Worm (Caenorhabditis elegans) whole organism, young adult: Measurements from ENCODE around the gene W03C9.6.

ENCODE experiments used
- B0019.2 ChIP-seq: fragments of 200-800 bp; sonication (Bioruptor generic); conservative IDR thresholded peaks from 2 replicates; pipeline ENCODE4 v1.3.6; 2022; ENCODE audit warnings: missing genetic modification reagents, missing genetic modification characterization, missing compliant biosample characterization
- B0035.1 ChIP-seq: sonication (generic microtip); optimal IDR thresholded peaks from 2 replicates; lab custom pipeline; 2016; ENCODE audit warnings: missing genetic modification characterization, mild to moderate bottlenecking, missing compliant biosample characterization, missing genotype, missing genetic modification reagents
- C06A6.2 ChIP-seq: fragments of 200-800 bp; sonication (Bioruptor generic); conservative IDR thresholded peaks from 2 replicates; pipeline ENCODE4 v1.3.6; 2022; ENCODE audit warnings: missing genetic modification characterization, missing compliant biosample characterization
- C17E4.6 ChIP-seq: fragments of 200-800 bp; sonication (Bioruptor generic); IDR thresholded peaks from 2 replicates; pipeline ENCODE4 v1.3.6; 2022; ENCODE audit warnings: missing genetic modification reagents, missing genetic modification characterization, missing compliant biosample characterization
- F49E8.2 ChIP-seq: sonication (generic microtip); optimal IDR thresholded peaks from 3 replicates; lab custom pipeline; 2017; ENCODE audit warnings: missing genetic modification characterization, mild to moderate bottlenecking, missing compliant biosample characterization, antibody characterized with exemption, moderate library complexity; ENCODE audit not compliant: insufficient read depth
- Y79H2A.3 ChIP-seq: fragments of 200-800 bp; sonication (Bioruptor generic); conservative IDR thresholded peaks from 2 replicates; pipeline ENCODE4 v1.3.6; 2022; ENCODE audit warnings: missing genetic modification reagents, missing genetic modification characterization, missing compliant biosample characterization
- Y95B8A.8 ChIP-seq: fragments of 200-800 bp; sonication (Bioruptor generic); IDR thresholded peaks from 2 replicates; pipeline ENCODE4 v1.3.6; 2022; ENCODE audit warnings: missing genetic modification reagents, missing genetic modification characterization, missing compliant biosample characterization
- ama-1 ChIP-seq, 3 experiments: fragments of 150-350 bp in 1 of 3; sonication (generic microtip) in 2 of 3; optimal IDR thresholded peaks; 2 replicates each; lab custom pipeline; 2014 to 2018; ENCODE audit warnings: missing biosample characterization in 2 of 3, missing genetic modification characterization in 2 of 3, missing genetic modification reagents in 2 of 3
- aptf-3 ChIP-seq: fragments of 200-800 bp; sonication (Bioruptor generic); IDR thresholded peaks from 2 replicates; pipeline ENCODE4 v1.3.6; 2022; ENCODE audit warnings: missing genetic modification characterization, missing compliant biosample characterization
- atf-7 ChIP-seq: sonication (generic microtip); optimal IDR thresholded peaks from 2 replicates; lab custom pipeline; 2017; ENCODE audit warnings: mild to moderate bottlenecking, missing genetic modification characterization, missing compliant biosample characterization
- athp-1 ChIP-seq: sonication (generic microtip); optimal IDR thresholded peaks from 2 replicates; lab custom pipeline; 2017; ENCODE audit warnings: mild to moderate bottlenecking, missing genetic modification characterization, missing compliant biosample characterization
- bed-1 ChIP-seq: fragments of 200-800 bp; sonication (Bioruptor generic); IDR thresholded peaks from 2 replicates; pipeline ENCODE4 v1.3.6; 2022; ENCODE audit warnings: missing genetic modification reagents, missing genetic modification characterization, missing compliant biosample characterization
- ceh-100 ChIP-seq: fragments of 200-800 bp; sonication (Bioruptor generic); IDR thresholded peaks from 2 replicates; pipeline ENCODE4 v1.3.6; 2022; ENCODE audit warnings: missing genetic modification reagents, missing genetic modification characterization, missing compliant biosample characterization
- ceh-27 ChIP-seq: fragments of 200-800 bp; sonication (Bioruptor generic); optimal IDR thresholded peaks from 2 replicates; lab custom pipeline; 2018; ENCODE audit warnings: mild to moderate bottlenecking, missing genetic modification characterization, moderate library complexity, missing compliant biosample characterization
- ceh-58 ChIP-seq: fragments of 200-800 bp; sonication (Bioruptor generic); IDR thresholded peaks from 2 replicates; pipeline ENCODE4 v1.3.6; 2022; ENCODE audit warnings: missing genetic modification characterization, missing compliant biosample characterization
- ceh-79 ChIP-seq: sonication (generic microtip); optimal IDR thresholded peaks from 2 replicates; lab custom pipeline; 2017; ENCODE audit warnings: mild to moderate bottlenecking, missing genetic modification characterization, missing compliant biosample characterization
- ceh-91 ChIP-seq: fragments of 200-800 bp; sonication (Bioruptor generic); IDR thresholded peaks from 2 replicates; pipeline ENCODE4 v1.3.6; 2022; ENCODE audit warnings: missing genetic modification reagents, missing genetic modification characterization, missing compliant biosample characterization
- egl-44 ChIP-seq: fragments of 200-800 bp; sonication (Bioruptor generic); IDR thresholded peaks from 2 replicates; pipeline ENCODE4 v1.3.6; 2022; ENCODE audit warnings: missing genetic modification reagents, missing genetic modification characterization, missing compliant biosample characterization
- egrh-3 ChIP-seq: fragments of 200-800 bp; sonication (Bioruptor generic); IDR thresholded peaks from 2 replicates; pipeline ENCODE4 v1.3.6; 2022; ENCODE audit warnings: missing genetic modification reagents, missing genetic modification characterization, missing compliant biosample characterization
- ets-4 ChIP-seq: fragments of 200-800 bp; sonication (Bioruptor generic); optimal IDR thresholded peaks from 2 replicates; lab custom pipeline; 2018; ENCODE audit warnings: mild to moderate bottlenecking, missing genetic modification characterization, missing compliant biosample characterization
- fkh-3 ChIP-seq: sonication (generic microtip); optimal IDR thresholded peaks from 2 replicates; lab custom pipeline; 2016; ENCODE audit warnings: mild to moderate bottlenecking, missing genetic modification characterization, missing compliant biosample characterization
- gei-17 ChIP-seq: fragments of 200-800 bp; sonication (Bioruptor generic); optimal IDR thresholded peaks from 2 replicates; lab custom pipeline; 2018; ENCODE audit warnings: mild to moderate bottlenecking, missing genetic modification characterization, missing compliant biosample characterization
- hsf-1 ChIP-seq: fragments of 200-800 bp; sonication (Bioruptor generic); IDR thresholded peaks from 2 replicates; pipeline ENCODE4 v1.3.6; 2022; ENCODE audit warnings: missing genetic modification reagents, missing genetic modification characterization, missing compliant biosample characterization
- lag-1 ChIP-seq: fragments of 200-800 bp; sonication (Bioruptor generic); IDR thresholded peaks from 2 replicates; pipeline ENCODE4 v1.3.6; 2022; ENCODE audit warnings: missing genetic modification reagents, missing genetic modification characterization, missing compliant biosample characterization
- let-526 ChIP-seq: fragments of 200-800 bp; sonication (Bioruptor generic); IDR thresholded peaks from 2 replicates; pipeline ENCODE4 v1.3.6; 2022; ENCODE audit warnings: missing genetic modification reagents, missing genetic modification characterization, missing compliant biosample characterization
- lin-35 ChIP-seq, 3 experiments: fragments of 150-350 bp in 2 of 3; sonication (generic microtip) in 1 of 3; optimal IDR thresholded peaks; 2 replicates each; lab custom pipeline; 2014 to 2018; ENCODE audit warnings: missing biosample characterization in 3 of 3, missing genetic modification characterization in 3 of 3, missing genetic modification reagents in 3 of 3
- lin-54 ChIP-seq: fragments of 200-800 bp; sonication (Bioruptor generic); optimal IDR thresholded peaks from 2 replicates; lab custom pipeline; 2018; ENCODE audit warnings: mild to moderate bottlenecking, missing genetic modification characterization, missing compliant biosample characterization
- lsl-1 ChIP-seq: fragments of 200-800 bp; sonication (Bioruptor generic); optimal IDR thresholded peaks from 2 replicates; lab custom pipeline; 2018; ENCODE audit warnings: mild to moderate bottlenecking, missing genetic modification characterization, moderate library complexity, missing compliant biosample characterization
- madf-3 ChIP-seq: fragments of 200-800 bp; sonication (Bioruptor generic); IDR thresholded peaks from 2 replicates; pipeline ENCODE4 v1.3.6; 2022; ENCODE audit warnings: missing genetic modification reagents, missing genetic modification characterization, missing compliant biosample characterization
- mxl-1 ChIP-seq: sonication (generic microtip); optimal IDR thresholded peaks from 2 replicates; lab custom pipeline; 2016; ENCODE audit warnings: missing genetic modification characterization, missing compliant biosample characterization
- nhr-120 ChIP-seq: fragments of 200-800 bp; sonication (Bioruptor generic); IDR thresholded peaks from 2 replicates; pipeline ENCODE4 v1.3.6; 2022; ENCODE audit warnings: missing genetic modification characterization, missing compliant biosample characterization
- nhr-80 ChIP-seq: sonication (generic microtip); optimal IDR thresholded peaks from 2 replicates; lab custom pipeline; 2016; ENCODE audit warnings: missing genetic modification characterization, missing compliant biosample characterization
- nhr-90 ChIP-seq: sonication (generic microtip); optimal IDR thresholded peaks from 2 replicates; lab custom pipeline; 2016; ENCODE audit warnings: missing genotype, mild to moderate bottlenecking, missing genetic modification characterization, missing compliant biosample characterization
- pha-4 ChIP-seq: fragments of 150-350 bp; sonication (generic microtip); optimal IDR thresholded peaks from 2 replicates; lab custom pipeline; 2014; ENCODE audit warnings: missing biosample characterization, missing genetic modification reagents, missing genetic modification characterization
- sea-2 ChIP-seq: fragments of 200-800 bp; sonication (Bioruptor generic); IDR thresholded peaks from 2 replicates; pipeline ENCODE4 v1.3.6; 2022; ENCODE audit warnings: missing genetic modification characterization, missing compliant biosample characterization
- snpc-3.4 ChIP-seq: sonication (generic microtip); optimal IDR thresholded peaks from 2 replicates; lab custom pipeline; 2017; ENCODE audit warnings: missing genetic modification characterization, mild to moderate bottlenecking, missing compliant biosample characterization, antibody characterized with exemption, moderate library complexity, missing genotype, missing genetic modification reagents
- snpc-4 ChIP-seq, 5 experiments: fragments of 150-350 bp in 1 of 5; sonication (generic microtip) in 4 of 5; optimal IDR thresholded peaks; 2 replicates each; lab custom pipeline; 2014 to 2018; ENCODE audit warnings: missing genetic modification characterization in 5 of 5, missing biosample characterization in 3 of 5, antibody characterized with exemption in 2 of 5, mild to moderate bottlenecking in 2 of 5, missing compliant biosample characterization in 2 of 5, missing genotype in 2 of 5, moderate library complexity in 2 of 5, missing genetic modification reagents in 1 of 5
- sptf-2 ChIP-seq: fragments of 200-800 bp; sonication (Bioruptor generic); optimal IDR thresholded peaks from 2 replicates; lab custom pipeline; 2018; ENCODE audit warnings: mild to moderate bottlenecking, missing genetic modification characterization, missing compliant biosample characterization
- zfh-2 ChIP-seq: fragments of 200-800 bp; sonication (Bioruptor generic); conservative IDR thresholded peaks from 2 replicates; pipeline ENCODE4 v1.3.6; 2022; ENCODE audit warnings: missing genetic modification reagents, missing genetic modification characterization, missing compliant biosample characterization
- ztf-25 ChIP-seq: fragments of 200-800 bp; sonication (Bioruptor generic); IDR thresholded peaks from 2 replicates; pipeline ENCODE4 v1.3.6; 2022; ENCODE audit warnings: missing genetic modification reagents, missing genetic modification characterization, missing compliant biosample characterization
- ztf-26 ChIP-seq: sonication (generic microtip); optimal IDR thresholded peaks from 2 replicates; lab custom pipeline; 2017; ENCODE audit warnings: missing genetic modification characterization, missing compliant biosample characterization
- ztf-28 ChIP-seq: fragments of 200-800 bp; sonication (Bioruptor generic); IDR thresholded peaks from 2 replicates; pipeline ENCODE4 v1.3.6; 2022; ENCODE audit warnings: missing genetic modification reagents, missing genetic modification characterization, missing compliant biosample characterization
- ztf-6 ChIP-seq: fragments of 200-800 bp; sonication (Bioruptor generic); IDR thresholded peaks from 2 replicates; pipeline ENCODE4 v1.3.6; 2022; ENCODE audit warnings: missing genetic modification reagents, missing genetic modification characterization, missing compliant biosample characterization

The W03C9.6 gene

DNA sequence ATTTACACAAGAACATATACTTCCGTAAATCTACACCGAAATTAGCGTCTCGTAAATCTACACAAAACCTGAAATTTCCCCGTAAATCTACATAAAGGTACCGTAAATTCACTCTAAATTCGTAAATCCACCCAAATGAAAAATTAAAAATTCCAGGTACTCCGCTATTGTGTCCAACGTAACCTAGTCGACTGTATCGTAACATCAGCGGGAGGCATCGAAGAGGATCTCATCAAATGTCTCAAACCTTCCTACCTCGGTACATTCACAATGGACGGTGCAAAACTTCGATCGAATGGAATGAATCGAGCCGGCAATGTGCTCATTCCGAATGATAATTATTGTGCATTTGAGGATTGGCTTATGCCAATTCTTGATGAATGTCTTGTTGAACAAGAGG lies 40.6 kb downstream of the W03C9.6 start:
- no peak for TF ChIP-seq snpc-3.4
- no peak for TF ChIP-seq sptf-2 (GFP tag; lab: Kevin White, UChicago)
- no peak for TF ChIP-seq lag-1
- TF ChIP-seq hsf-1 (GFP tag; lab: Robert Waterston, UW), result no peak
- TF ChIP-seq F49E8.2 (tag; lab: Kevin White, UChicago), result no peak
- TF ChIP-seq mxl-1 (tag; lab: Kevin White, UChicago), result no peak
- TF ChIP-seq, all 124 proteins: peak for 0

- TF ChIP-seq egl-44 (GFP tag; lab: Robert Waterston, UW), result no peak
- TF ChIP-seq Y95B8A.8 (GFP tag; lab: Robert Waterston, UW), result no peak
- no peak for TF ChIP-seq ceh-79 (tag; lab: Kevin White, UChicago)
- no peak for TF ChIP-seq athp-1 (tag; lab: Kevin White, UChicago)
These were observed 44.6 kb downstream of the W03C9.6 start, which contains the start of gene Y17G7B.23 for ce11 chrII:11998903-11999302. Gene Y17G7B.23 (plus strand): TSS chrII:11999203.

ce11 chrII:12005981-12006380 lies 51.7 kb downstream of the W03C9.6 start:
- TF ChIP-seq madf-3 (0 out of 2 replicates have a peak, but pooled peaks have one; percentile 41), nhr-120 (no peak), Y79H2A.3 (peak; percentile 36; the same call in 1 of the 2 replicates), zfh-2 (GFP tag; lab: Robert Waterston, UW) (peak; percentile 78), egrh-3 (peak; percentile 51; the same call in 1 of the 2 replicates), ama-1 (optimal IDR thresholded peaks at IDR 0.05; lab: Kevin White, UChicago) (no peak), ama-1 (GFP tag; optimal IDR thresholded peaks at IDR 0.05; lab: Kevin White, UChicago) (no peak), snpc-4 (GFP tag; optimal IDR thresholded peaks at IDR 0.05; lab: Kevin White, UChicago) (no peak), snpc-4 (tag; optimal IDR thresholded peaks at IDR 0.05; lab: Kevin White, UChicago) (no peak), lsl-1 (GFP tag; lab: Kevin White, UChicago) (no peak), let-526 (GFP tag; lab: Robert Waterston, UW) (no peak), egl-44 (GFP tag; lab: Robert Waterston, UW) (no peak), ceh-58 (GFP tag; lab: Robert Waterston, UW) (0 out of 2 replicates have a peak, but pooled peaks have one; percentile 5)

DNA sequence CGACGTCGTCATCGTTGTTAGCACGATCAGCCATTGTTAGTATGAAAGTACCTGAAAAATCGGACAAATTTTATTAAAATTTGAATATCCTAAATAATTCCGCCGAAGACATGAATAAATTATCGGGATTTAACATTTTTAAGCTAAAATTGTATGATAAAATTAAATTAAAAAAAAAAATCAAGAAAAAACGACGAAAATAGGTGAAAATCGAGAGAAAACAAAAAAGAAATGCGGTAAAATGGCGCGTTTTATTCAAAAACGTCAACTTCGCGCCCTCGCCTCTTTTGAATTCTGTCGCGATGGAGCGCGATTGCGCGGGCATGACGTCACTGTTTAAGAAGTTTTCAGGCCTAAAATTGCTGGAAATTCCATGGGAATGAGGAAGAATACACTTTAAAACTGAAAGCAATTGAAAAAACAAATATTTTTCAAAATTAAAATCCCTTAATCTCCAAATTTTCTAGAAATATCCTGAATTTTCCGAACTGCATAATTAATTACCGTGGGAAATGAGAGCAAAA lies 52.3 kb downstream of the W03C9.6 start, which contains the start of gene mcm-2:
TSS of gene mcm-2 (minus strand) at position 51 of the 524 bp plus-strand sequence.
- peak; percentile 90 for TF ChIP-seq ztf-28 (GFP tag; lab: Robert Waterston, UW)
- no peak for TF ChIP-seq aptf-3 (GFP tag; lab: Robert Waterston, UW)
- TF ChIP-seq C17E4.6 (GFP tag; lab: Robert Waterston, UW), result peak; percentile 90
- TF ChIP-seq C06A6.2 (GFP tag; lab: Robert Waterston, UW), result no peak
- TF ChIP-seq ceh-100 (GFP tag; lab: Robert Waterston, UW), result peak; percentile 80
- TF ChIP-seq ztf-6 (GFP tag; lab: Robert Waterston, UW), result no peak
- TF ChIP-seq lin-54 (GFP tag; lab: Kevin White, UChicago), result peak; percentile 98
- no peak for TF ChIP-seq ztf-26
- TF ChIP-seq atf-7 (tag; lab: Kevin White, UChicago), result peak; percentile 93
- no peak for TF ChIP-seq pha-4
- peak; percentile 57 to 86 (median 74) for TF ChIP-seq lin-35 (GFP tag; optimal IDR thresholded peaks at IDR 0.05; lab: Kevin White, UChicago)
- TF ChIP-seq gei-17, result no peak
- TF ChIP-seq madf-3, result no peak
- no peak for TF ChIP-seq ets-4 (GFP tag; lab: Kevin White, UChicago)
- TF ChIP-seq nhr-120, result no peak
- TF ChIP-seq fkh-3 (tag; lab: Kevin White, UChicago), result no peak
- TF ChIP-seq ceh-27 (GFP tag; lab: Kevin White, UChicago), result no peak
- no peak for TF ChIP-seq nhr-90 (tag; lab: Kevin White, UChicago)
- TF ChIP-seq ceh-91 (GFP tag; lab: Robert Waterston, UW), result peak; percentile 98
- TF ChIP-seq egrh-3, result no peak
- TF ChIP-seq sea-2 (GFP tag; lab: Robert Waterston, UW), result no peak
- peak; percentile 94 for TF ChIP-seq B0019.2 (GFP tag; lab: Robert Waterston, UW)
- no peak for TF ChIP-seq B0035.1 (tag; lab: Kevin White, UChicago)
- TF ChIP-seq nhr-80, result peak; percentile 10
- no peak for TF ChIP-seq bed-1 (GFP tag; lab: Robert Waterston, UW)
- TF ChIP-seq ztf-25 (GFP tag; lab: Robert Waterston, UW), result no peak
